Worm (Caenorhabditis elegans) whole organism, L4/young adult: Measurements from ENCODE around the gene F15D4.2.

Experiments
- W03F9.2 ChIP-seq: fragments of 150-350 bp; optimal IDR thresholded peaks from 2 replicates; lab custom pipeline; 2014; ENCODE audit warnings: missing biosample characterization, missing genetic modification characterization
- dao-5 ChIP-seq: sonication (generic microtip); optimal IDR thresholded peaks from 2 replicates; lab custom pipeline; 2016; ENCODE audit warnings: missing genotype, missing genetic modification characterization, moderate library complexity, missing compliant biosample characterization
- him-1 ChIP-seq: sonication (generic microtip); optimal IDR thresholded peaks from 2 replicates; lab custom pipeline; 2016; ENCODE audit warnings: missing genotype, missing genetic modification reagents, missing genetic modification characterization, missing compliant biosample characterization

ce11 chrII:13230489-13231196 is 14.8 kb downstream of the F15D4.2 start:
- TF ChIP-seq W03F9.2 (tag; lab: Kevin White, UChicago): no peak
- TF ChIP-seq him-1 (tag; lab: Kevin White, UChicago): no peak
- TF ChIP-seq dao-5 (tag; lab: Kevin White, UChicago): no peak
